Worm (Caenorhabditis elegans) whole organism, L3 larva: ENCODE data around the gene vab-1.

Experiments used
- aly-2 ChIP-seq: fragments of 150-350 bp; optimal IDR thresholded peaks from 2 replicates; lab custom pipeline; 2014; ENCODE audit warnings: missing biosample characterization, missing genetic modification characterization
- ama-1 ChIP-seq: fragments of 150-350 bp; optimal IDR thresholded peaks from 2 replicates; lab custom pipeline; 2018
- ceh-16 ChIP-seq: sonication (generic microtip); optimal IDR thresholded peaks from 2 replicates; lab custom pipeline; 2017; ENCODE audit warnings: missing biosample characterization, missing genetic modification characterization
- ceh-28 ChIP-seq: fragments of 150-350 bp; optimal IDR thresholded peaks from 2 replicates; lab custom pipeline; 2014; ENCODE audit warnings: missing biosample characterization, missing genetic modification reagents, missing genetic modification characterization
- ceh-82 ChIP-seq: fragments of 150-350 bp; optimal IDR thresholded peaks from 2 replicates; lab custom pipeline; 2014; ENCODE audit warnings: missing biosample characterization, missing genetic modification characterization
- fkh-10 ChIP-seq: sonication (generic microtip); optimal IDR thresholded peaks from 2 replicates; lab custom pipeline; 2017; ENCODE audit warnings: missing biosample characterization, missing genetic modification reagents, missing genetic modification characterization
- fkh-2 ChIP-seq: fragments of 150-350 bp; optimal IDR thresholded peaks from 2 replicates; lab custom pipeline; 2014; ENCODE audit warnings: missing biosample characterization, missing genetic modification reagents, missing genetic modification characterization
- fos-1 ChIP-seq: fragments of 150-350 bp; optimal IDR thresholded peaks from 2 replicates; lab custom pipeline; 2014; ENCODE audit warnings: missing biosample characterization, missing genetic modification characterization
- lin-39 ChIP-seq: fragments of 150-350 bp; optimal IDR thresholded peaks from 2 replicates; lab custom pipeline; 2018; ENCODE audit warnings: missing biosample characterization, missing genetic modification reagents, missing genetic modification characterization
- mdl-1 ChIP-seq: fragments of 150-350 bp; optimal IDR thresholded peaks from 2 replicates; lab custom pipeline; 2014; ENCODE audit warnings: missing biosample characterization, missing genetic modification characterization
- mml-1 ChIP-seq: fragments of 150-350 bp; sonication (generic microtip); optimal IDR thresholded peaks from 3 replicates; lab custom pipeline; 2014; ENCODE audit warnings: missing biosample characterization, missing genetic modification characterization
- nhr-11 ChIP-seq: fragments of 150-350 bp; optimal IDR thresholded peaks from 2 replicates; lab custom pipeline; 2014; ENCODE audit warnings: missing biosample characterization, missing genetic modification characterization
- nhr-23 ChIP-seq: fragments of 150-350 bp; optimal IDR thresholded peaks from 2 replicates; lab custom pipeline; 2014; ENCODE audit warnings: missing biosample characterization, missing genetic modification reagents, missing genetic modification characterization
- nhr-28 ChIP-seq: fragments of 150-350 bp; optimal IDR thresholded peaks from 2 replicates; lab custom pipeline; 2014; ENCODE audit warnings: missing biosample characterization, missing genetic modification characterization
- nhr-43 ChIP-seq: sonication (generic microtip); optimal IDR thresholded peaks from 2 replicates; lab custom pipeline; 2016; ENCODE audit warnings: mild to moderate bottlenecking, missing genetic modification characterization, missing compliant biosample characterization; ENCODE audit not compliant: poor library complexity, severe bottlenecking
- nhr-67 ChIP-seq: fragments of 150-350 bp; optimal IDR thresholded peaks from 2 replicates; lab custom pipeline; 2014; ENCODE audit warnings: missing biosample characterization, missing genetic modification characterization
- nhr-77 ChIP-seq: fragments of 150-350 bp; optimal IDR thresholded peaks from 2 replicates; lab custom pipeline; 2014; ENCODE audit warnings: missing biosample characterization, missing genetic modification characterization
- sea-2 ChIP-seq: fragments of 150-350 bp; sonication (generic microtip); optimal IDR thresholded peaks from 4 replicates; lab custom pipeline; 2014; ENCODE audit warnings: missing biosample characterization, missing genetic modification reagents, missing genetic modification characterization
- skn-1 ChIP-seq: fragments of 150-350 bp; optimal IDR thresholded peaks from 2 replicates; lab custom pipeline; 2014; ENCODE audit warnings: missing biosample characterization, missing genetic modification characterization
- tbx-2 ChIP-seq: sonication (generic microtip); optimal IDR thresholded peaks from 2 replicates; lab custom pipeline; 2016; ENCODE audit warnings: mild to moderate bottlenecking, missing genetic modification characterization, missing compliant biosample characterization
- unc-62 ChIP-seq: fragments of 150-350 bp; sonication (generic microtip); optimal IDR thresholded peaks from 4 replicates; lab custom pipeline; 2014; ENCODE audit warnings: missing biosample characterization, missing genetic modification reagents, missing genetic modification characterization
- zag-1 ChIP-seq: fragments of 150-350 bp; optimal IDR thresholded peaks from 2 replicates; lab custom pipeline; 2014; ENCODE audit warnings: missing biosample characterization, missing genetic modification characterization
- ztf-11 ChIP-seq: fragments of 150-350 bp; optimal IDR thresholded peaks from 2 replicates; lab custom pipeline; 2014; ENCODE audit warnings: missing biosample characterization, missing genetic modification characterization
- ztf-4 ChIP-seq: fragments of 150-350 bp; optimal IDR thresholded peaks from 2 replicates; lab custom pipeline; 2014; ENCODE audit warnings: missing biosample characterization, missing genetic modification characterization

The vab-1 gene

DNA sequence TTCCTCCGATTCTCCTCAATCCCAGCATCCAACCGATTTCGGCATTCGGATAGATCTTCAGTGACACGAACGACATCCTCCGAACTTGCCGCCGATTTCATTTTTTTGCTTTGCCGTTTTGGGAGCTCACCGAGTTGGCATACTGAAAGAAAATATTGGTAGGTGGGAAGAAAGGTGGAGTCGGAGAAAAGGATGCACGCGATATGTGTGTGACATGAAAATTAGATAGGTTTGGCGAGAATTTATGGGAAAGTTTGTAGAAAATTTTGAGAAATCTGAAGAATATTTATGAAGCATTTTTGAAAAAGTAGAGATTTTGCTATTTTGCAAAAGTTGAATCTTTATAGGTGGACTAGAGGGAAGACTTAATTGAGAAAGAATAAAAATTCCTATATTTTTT is 66.4 kb downstream of the vab-1 start, which contains the start of gene che-10:
Gene che-10, minus strand, starts transcription at position 101 of the 400 bp plus-strand sequence.
- no peak for TF ChIP-seq nhr-11 (tag; lab: Kevin White, UChicago)
- TF ChIP-seq nhr-77 (tag; lab: Kevin White, UChicago), result no peak
- no peak for TF ChIP-seq ama-1 (lab: Kevin White, UChicago)
- TF ChIP-seq ceh-16, result no peak
- TF ChIP-seq zag-1 (tag; lab: Kevin White, UChicago), result no peak
- no peak for TF ChIP-seq aly-2 (tag; lab: Kevin White, UChicago)
- no peak for TF ChIP-seq sea-2
- TF ChIP-seq unc-62, result no peak
- TF ChIP-seq fkh-10 (GFP tag; lab: Kevin White, UChicago), result no peak
- TF ChIP-seq mdl-1, result no peak
- TF ChIP-seq ztf-11 (tag; lab: Kevin White, UChicago), result no peak
- no peak for TF ChIP-seq fkh-2 (tag; lab: Kevin White, UChicago)
- TF ChIP-seq ceh-82 (tag; lab: Kevin White, UChicago), result no peak
- no peak for TF ChIP-seq nhr-28 (tag; lab: Kevin White, UChicago)
- TF ChIP-seq mml-1 (tag; lab: Kevin White, UChicago), result no peak
- TF ChIP-seq lin-39 (tag; lab: Kevin White, UChicago), result no peak
- no peak for TF ChIP-seq fos-1 (tag; lab: Kevin White, UChicago)

ce11 chrII:4638891-4639290 is 67.1 kb downstream of the vab-1 start:
- TF ChIP-seq tbx-2 (tag; lab: Kevin White, UChicago), result no peak
- no peak for TF ChIP-seq ztf-4 (tag; lab: Kevin White, UChicago)
- no peak for TF ChIP-seq ceh-28 (tag; lab: Kevin White, UChicago)
- peak; percentile 7 for TF ChIP-seq nhr-43 (tag; lab: Kevin White, UChicago)
- no peak for TF ChIP-seq nhr-67
- TF ChIP-seq nhr-23 (tag; lab: Kevin White, UChicago), result peak; percentile 66
- TF ChIP-seq mdl-1, result no peak
- TF ChIP-seq skn-1, result no peak
